Fruit fly (Drosophila melanogaster) whole organism, pupa: ENCODE data around the gene sad.
A peak's percentile ranks its signal among the peaks of the same experiment; 100 is the strongest.

ENCODE experiments used
- CG10348 ChIP-seq: fragments of 200-800 bp; sonication (Bioruptor generic); IDR thresholded peaks from 2 replicates; pipeline ENCODE4 v1.3.6; 2022; ENCODE audit warnings: missing biosample characterization, missing genetic modification characterization
- CG12605 ChIP-seq: fragments of 200-800 bp; sonication (Bioruptor generic); IDR thresholded peaks from 2 replicates; pipeline ENCODE4 v1.3.6; 2022; ENCODE audit warnings: missing biosample characterization, missing genetic modification characterization
- CG13204 ChIP-seq: fragments of 200-800 bp; sonication (Bioruptor generic); optimal IDR thresholded peaks from 2 replicates; lab custom pipeline; 2018; ENCODE audit warnings: missing biosample characterization, mild to moderate bottlenecking, missing genetic modification characterization, moderate library complexity
- CG14655 ChIP-seq: fragments of 200-800 bp; sonication (Bioruptor generic); optimal IDR thresholded peaks from 3 replicates; lab custom pipeline; 2017; ENCODE audit warnings: mild to moderate bottlenecking, missing biosample characterization, missing genetic modification reagents, missing genetic modification characterization
- CG15710 ChIP-seq: fragments of 200-800 bp; sonication (Bioruptor generic); optimal IDR thresholded peaks from 2 replicates; lab custom pipeline; 2018; ENCODE audit warnings: missing biosample characterization, mild to moderate bottlenecking, missing genetic modification characterization, moderate library complexity
- CG17806 ChIP-seq: fragments of 200-800 bp; sonication (Bioruptor generic); optimal IDR thresholded peaks from 2 replicates; lab custom pipeline; 2018; ENCODE audit warnings: missing biosample characterization, mild to moderate bottlenecking, missing genetic modification characterization, moderate library complexity
- CG32121 ChIP-seq: fragments of 200-800 bp; sonication (Bioruptor generic); IDR thresholded peaks from 2 replicates; pipeline ENCODE4 v1.3.6; 2022; ENCODE audit warnings: missing biosample characterization, missing genetic modification characterization
- CG34367 ChIP-seq: fragments of 200-800 bp; sonication (Bioruptor generic); optimal IDR thresholded peaks from 2 replicates; lab custom pipeline; 2018; ENCODE audit warnings: missing biosample characterization, mild to moderate bottlenecking, missing genetic modification characterization
- CG4496 ChIP-seq: fragments of 200-800 bp; sonication (Bioruptor generic); IDR thresholded peaks from 3 replicates; pipeline ENCODE4 v1.3.6; 2022; ENCODE audit warnings: missing biosample characterization, missing genetic modification characterization
- CG8159 ChIP-seq: fragments of 200-800 bp; sonication (Bioruptor generic); optimal IDR thresholded peaks from 3 replicates; lab custom pipeline; 2018; ENCODE audit warnings: missing biosample characterization, mild to moderate bottlenecking, missing genetic modification characterization, moderate library complexity
- CG8301 ChIP-seq: fragments of 200-800 bp; sonication (Bioruptor generic); optimal IDR thresholded peaks from 2 replicates; lab custom pipeline; 2018; ENCODE audit warnings: missing biosample characterization, mild to moderate bottlenecking, missing genetic modification characterization
- CG9948 ChIP-seq: fragments of 200-800 bp; sonication (Bioruptor generic); optimal IDR thresholded peaks from 2 replicates; lab custom pipeline; 2018; ENCODE audit warnings: missing biosample characterization, mild to moderate bottlenecking, missing genetic modification characterization, moderate library complexity
- D1 ChIP-seq: fragments of 200-800 bp; sonication (Bioruptor generic); optimal IDR thresholded peaks from 2 replicates; lab custom pipeline; 2018; ENCODE audit warnings: missing biosample characterization, mild to moderate bottlenecking, missing genetic modification characterization, moderate library complexity
- EcR ChIP-seq: fragments of 200-800 bp; sonication (Bioruptor generic); optimal IDR thresholded peaks from 3 replicates; lab custom pipeline; 2019; ENCODE audit warnings: missing biosample characterization, missing genetic modification characterization, mild to moderate bottlenecking, moderate library complexity, missing genetic modification reagents
- Ets98B ChIP-seq: fragments of 200-800 bp; sonication (Bioruptor generic); IDR thresholded peaks from 2 replicates; pipeline ENCODE4 v1.3.6; 2022; ENCODE audit warnings: missing biosample characterization, missing genetic modification characterization
- Pif1A ChIP-seq: fragments of 200-800 bp; sonication (Bioruptor generic); optimal IDR thresholded peaks from 3 replicates; lab custom pipeline; 2016; ENCODE audit warnings: missing biosample characterization, missing genetic modification characterization
- Pif1B ChIP-seq: fragments of 200-800 bp; sonication (Bioruptor generic); optimal IDR thresholded peaks from 3 replicates; lab custom pipeline; 2016; ENCODE audit warnings: missing biosample characterization, missing genetic modification characterization
- Snoo ChIP-seq: fragments of 200-800 bp; sonication (Bioruptor generic); optimal IDR thresholded peaks from 3 replicates; lab custom pipeline; 2017; ENCODE audit warnings: missing biosample characterization, mild to moderate bottlenecking, missing genetic modification characterization, inconsistent platforms
- fd96Ca ChIP-seq: fragments of 200-800 bp; sonication (Bioruptor generic); IDR thresholded peaks from 3 replicates; pipeline ENCODE4 v1.3.6; 2022; ENCODE audit warnings: missing biosample characterization, missing genetic modification characterization
- gl ChIP-seq: fragments of 200-800 bp; sonication (Bioruptor generic); optimal IDR thresholded peaks from 2 replicates; lab custom pipeline; 2018; ENCODE audit warnings: missing biosample characterization, mild to moderate bottlenecking, missing genetic modification characterization
- rn ChIP-seq: fragments of 200-800 bp; sonication (Bioruptor generic); IDR thresholded peaks from 2 replicates; pipeline ENCODE4 v1.3.6; 2022; ENCODE audit warnings: missing biosample characterization, missing genetic modification characterization

sad gene

dm6 chr3R:11856295-11856694 lies 20.7 kb upstream of the sad start:
- TF ChIP-seq CG8159 (tag; lab: Kevin White, UChicago) (no peak), rn (GFP tag; lab: Robert Waterston, UW) (no peak), CG8301 (no peak), CG14655 (no peak), Snoo (tag; lab: Kevin White, UChicago) (no peak)

DNA sequence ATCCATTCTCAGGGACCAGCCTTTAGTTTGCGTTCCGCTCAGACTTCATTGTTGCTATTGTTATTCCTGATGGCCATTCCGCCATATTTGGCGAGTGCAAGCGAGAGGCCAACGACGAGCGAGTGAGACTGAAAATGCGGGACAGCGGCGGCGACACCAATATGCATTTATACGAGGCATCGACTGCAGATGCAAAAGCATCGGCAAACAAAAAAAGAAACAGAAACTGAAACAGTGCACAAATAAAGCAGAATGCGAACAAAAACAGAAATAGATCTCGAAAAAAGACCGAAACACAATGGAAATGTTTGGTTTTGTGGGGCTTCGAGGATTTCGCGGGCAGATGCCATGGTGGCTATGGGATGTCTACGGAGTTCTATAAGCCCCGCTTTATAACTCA lies 17.9 kb upstream of the sad start:
- TF ChIP-seq fd96Ca = peak; percentile 40; the same call in 1 of the 3 replicates
- peak; percentile 6 for TF ChIP-seq D1 (tag; lab: Kevin White, UChicago)
- peak; percentile 27 for TF ChIP-seq CG15710
- TF ChIP-seq CG12605 (GFP tag; lab: Robert Waterston, UW) = peak; percentile 38; the same call in 1 of the 2 replicates
- peak; percentile 33 for TF ChIP-seq CG34367 (tag; lab: Kevin White, UChicago)
- peak; percentile 29; the same call in 1 of the 2 replicates for TF ChIP-seq Ets98B
- TF ChIP-seq EcR = peak; percentile 69
- TF ChIP-seq gl (tag; lab: Kevin White, UChicago) = peak; percentile 86
- no peak for TF ChIP-seq CG9948 (tag; lab: Kevin White, UChicago)
- TF ChIP-seq CG13204 (GFP tag; lab: Kevin White, UChicago) = peak; percentile 84
- 0 out of 2 replicates have a peak, but pooled peaks have one; percentile 16 for TF ChIP-seq CG32121 (GFP tag; lab: Robert Waterston, UW)
- no peak for TF ChIP-seq CG8301
- peak; percentile 5 for TF ChIP-seq Pif1A
- TF ChIP-seq CG4496 (GFP tag; lab: Robert Waterston, UW) = no peak

DNA sequence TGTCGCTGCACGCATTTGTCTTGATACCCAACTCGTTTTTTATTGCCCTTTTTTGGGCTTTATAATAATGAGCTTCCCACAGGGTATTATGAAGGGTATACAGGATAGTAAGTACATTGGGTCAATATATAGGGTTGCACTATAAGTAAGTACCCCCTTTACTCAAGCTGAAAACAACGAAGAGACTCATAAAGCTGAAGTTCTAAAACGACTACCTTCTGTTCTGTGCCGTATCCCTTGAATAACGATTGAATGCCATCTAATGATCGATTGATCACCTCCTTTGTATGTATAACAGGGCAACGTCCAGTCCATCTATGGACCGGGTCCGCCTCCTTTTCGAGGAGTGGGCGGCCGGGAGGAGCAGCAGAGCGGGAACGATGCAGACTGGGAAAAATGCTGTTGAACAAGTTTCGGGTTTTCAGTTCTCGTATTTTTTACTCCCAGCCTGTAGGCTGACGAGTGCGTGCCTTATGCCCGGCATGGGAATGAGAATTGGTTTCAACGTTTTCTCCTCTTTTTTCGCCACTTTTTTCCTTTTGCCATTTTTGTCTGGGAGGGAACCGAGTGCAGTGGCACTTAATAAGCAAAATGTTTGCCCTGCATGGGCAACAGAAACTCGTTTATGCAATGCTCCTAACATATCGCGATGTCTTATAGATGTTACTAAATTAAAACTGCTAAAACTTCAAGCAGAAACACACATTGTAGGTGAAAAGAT lies 17.3 kb upstream of the sad start:
- TF ChIP-seq fd96Ca (peak; percentile 28; the same call in 1 of the 3 replicates), CG12605 (GFP tag; lab: Robert Waterston, UW) (peak; percentile 23; the same call in 1 of the 2 replicates), Ets98B (no peak), CG13204 (GFP tag; lab: Kevin White, UChicago) (peak; percentile 30), CG17806 (tag; lab: Kevin White, UChicago) (peak; percentile 15), Pif1B (GFP tag; lab: Kevin White, UChicago) (no peak), CG15710 (peak; percentile 33), CG9948 (tag; lab: Kevin White, UChicago) (peak; percentile 36), CG14655 (peak; percentile 32), D1 (tag; lab: Kevin White, UChicago) (no peak), gl (tag; lab: Kevin White, UChicago) (peak; percentile 38), EcR (peak; percentile 65), CG8159 (tag; lab: Kevin White, UChicago) (peak; percentile 48), CG8301 (no peak), CG4496 (GFP tag; lab: Robert Waterston, UW) (0 out of 3 replicates have a peak, but pooled peaks have one; percentile 35), Snoo (tag; lab: Kevin White, UChicago) (peak; percentile 27)

DNA sequence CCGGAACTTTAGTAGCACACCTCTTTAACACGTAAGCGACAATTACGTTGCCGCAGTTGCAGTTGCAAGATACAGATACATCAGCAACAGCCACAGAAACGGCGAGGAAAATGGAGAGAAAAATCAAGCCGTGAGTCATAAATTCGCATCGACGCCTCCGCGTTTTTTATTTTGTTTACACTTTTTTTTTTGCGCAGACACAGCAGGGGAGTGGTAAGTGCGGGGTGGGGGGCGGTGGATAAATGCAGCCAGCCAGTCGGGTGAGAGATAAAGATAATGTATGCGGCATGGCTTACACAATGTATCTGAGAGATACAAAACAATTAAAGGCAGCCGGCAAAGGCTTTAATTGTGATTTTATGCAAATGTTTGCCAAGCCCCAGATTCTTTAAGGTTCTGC lies 11.9 kb upstream of the sad start:
- TF ChIP-seq CG15710 (peak; percentile 45), CG8159 (tag; lab: Kevin White, UChicago) (peak; percentile 36), CG13204 (GFP tag; lab: Kevin White, UChicago) (peak; percentile 74), fd96Ca (0 out of 3 replicates have a peak, but pooled peaks have one; percentile 31), D1 (tag; lab: Kevin White, UChicago) (no peak), Pif1A (peak; percentile 42), EcR (peak; percentile 50), CG10348 (GFP tag; lab: Robert Waterston, UW) (no peak), CG8301 (no peak), CG32121 (GFP tag; lab: Robert Waterston, UW) (0 out of 2 replicates have a peak, but pooled peaks have one; percentile 12), CG12605 (GFP tag; lab: Robert Waterston, UW) (peak; percentile 37; the same call in 1 of the 2 replicates), Pif1B (GFP tag; lab: Kevin White, UChicago) (no peak), gl (tag; lab: Kevin White, UChicago) (peak; percentile 23), Ets98B (no peak; the same call in 1 of the 2 replicates), rn (GFP tag; lab: Robert Waterston, UW) (no peak), CG9948 (tag; lab: Kevin White, UChicago) (no peak), CG17806 (tag; lab: Kevin White, UChicago) (no peak), CG14655 (peak; percentile 30), CG34367 (tag; lab: Kevin White, UChicago) (peak; percentile 18), CG4496 (GFP tag; lab: Robert Waterston, UW) (peak; percentile 27; the same call in 1 of the 3 replicates), Snoo (tag; lab: Kevin White, UChicago) (peak; percentile 34)
- TF ChIP-seq, all 21 proteins: peak for 13

DNA sequence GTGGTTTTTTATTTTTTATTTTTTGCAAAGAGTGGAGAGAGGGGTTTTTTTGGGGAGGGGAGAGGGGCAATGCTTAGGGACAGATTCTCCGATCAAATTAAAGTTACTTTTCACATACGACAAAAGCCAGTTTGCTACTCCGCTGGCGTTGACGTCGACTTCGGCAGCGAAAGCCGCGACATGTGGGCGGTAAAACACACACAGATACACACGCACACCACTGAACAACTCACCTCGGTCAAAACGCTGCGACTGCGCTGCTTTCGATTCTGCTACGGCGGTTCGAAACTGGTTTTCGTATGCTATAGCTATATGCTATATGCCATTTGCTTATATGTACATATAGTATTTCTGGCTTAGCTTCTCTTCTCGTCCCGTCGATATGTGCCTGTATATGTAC lies 8.5 kb upstream of the sad start:
- no peak for TF ChIP-seq rn (GFP tag; lab: Robert Waterston, UW)

DNA sequence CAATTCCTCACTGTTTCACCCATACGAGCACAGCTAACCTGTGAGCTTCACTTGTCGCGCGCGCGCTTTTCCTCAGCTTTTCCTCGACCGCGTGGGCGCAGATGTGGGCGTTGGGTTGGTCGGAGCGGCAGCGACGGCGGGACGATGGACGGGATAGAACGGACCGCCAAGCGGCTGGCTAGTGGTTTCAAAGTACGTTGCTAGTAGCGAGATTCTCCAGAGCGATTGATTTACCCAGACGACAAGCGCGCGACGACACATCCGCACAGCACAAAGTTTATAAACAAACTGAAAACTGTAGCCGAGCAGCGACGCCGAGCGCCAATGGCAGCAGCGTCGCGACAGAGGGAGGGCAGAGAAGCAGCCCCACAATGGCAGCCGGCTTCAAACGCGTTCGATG lies 7.9 kb upstream of the sad start, which contains the start of gene CG6959:
CG6959 (minus strand) TSS at position 292 of the 400 bp plus-strand sequence.
- peak; percentile 12 for TF ChIP-seq CG34367 (tag; lab: Kevin White, UChicago)
- no peak for TF ChIP-seq CG14655
- TF ChIP-seq CG13204 (GFP tag; lab: Kevin White, UChicago) = peak; percentile 74
- no peak for TF ChIP-seq D1 (tag; lab: Kevin White, UChicago)
- TF ChIP-seq Ets98B = peak; percentile 53
- TF ChIP-seq CG4496 (GFP tag; lab: Robert Waterston, UW) = peak; percentile 60; the same call in 2 of the 3 replicates
- TF ChIP-seq CG32121 (GFP tag; lab: Robert Waterston, UW) = peak; percentile 68; the same call in 1 of the 2 replicates
- TF ChIP-seq CG17806 (tag; lab: Kevin White, UChicago) = no peak
- peak; percentile 3 for TF ChIP-seq CG15710
- TF ChIP-seq Pif1B (GFP tag; lab: Kevin White, UChicago) = no peak
- no peak for TF ChIP-seq CG10348 (GFP tag; lab: Robert Waterston, UW)
- TF ChIP-seq CG8159 (tag; lab: Kevin White, UChicago) = no peak
- TF ChIP-seq rn (GFP tag; lab: Robert Waterston, UW) = no peak
- no peak for TF ChIP-seq gl (tag; lab: Kevin White, UChicago)
- no peak for TF ChIP-seq CG8301
- peak; percentile 27 for TF ChIP-seq EcR
- no peak for TF ChIP-seq Pif1A
- no peak for TF ChIP-seq CG9948 (tag; lab: Kevin White, UChicago)
- peak; percentile 72; the same call in 2 of the 3 replicates for TF ChIP-seq fd96Ca
- no peak for TF ChIP-seq Snoo (tag; lab: Kevin White, UChicago)
- peak; percentile 58 for TF ChIP-seq CG12605 (GFP tag; lab: Robert Waterston, UW)
